Worm (Caenorhabditis elegans) whole organism, late embryonic: ENCODE data around the gene elt-4.

ENCODE experiments used
- C38D4.7 ChIP-seq: fragments of 200-800 bp; sonication (Bioruptor generic); optimal IDR thresholded peaks from 2 replicates; lab custom pipeline; 2018; ENCODE audit warnings: mild to moderate bottlenecking, missing genetic modification characterization, moderate library complexity, missing compliant biosample characterization
- K02D7.2 ChIP-seq: sonication (generic microtip); optimal IDR thresholded peaks from 2 replicates; lab custom pipeline; 2017; ENCODE audit warnings: mild to moderate bottlenecking, missing genetic modification characterization, missing compliant biosample characterization
- T23F11.4 ChIP-seq: fragments of 200-800 bp; sonication (Bioruptor generic); optimal IDR thresholded peaks from 2 replicates; lab custom pipeline; 2018; ENCODE audit warnings: mild to moderate bottlenecking, missing genetic modification characterization, missing compliant biosample characterization
- Y22D7AL.16 ChIP-seq: sonication (generic microtip); optimal IDR thresholded peaks from 2 replicates; lab custom pipeline; 2016; ENCODE audit warnings: missing genetic modification characterization, missing compliant biosample characterization
- ceh-14 ChIP-seq: sonication (generic microtip); optimal IDR thresholded peaks from 2 replicates; lab custom pipeline; 2016; ENCODE audit warnings: missing genotype, missing genetic modification characterization, missing compliant biosample characterization
- ceh-18 ChIP-seq: sonication (generic microtip); optimal IDR thresholded peaks from 2 replicates; lab custom pipeline; 2016; ENCODE audit warnings: missing genetic modification characterization, missing compliant biosample characterization
- ceh-19 ChIP-seq: fragments of 200-800 bp; sonication (Bioruptor generic); optimal IDR thresholded peaks from 2 replicates; lab custom pipeline; 2018; ENCODE audit warnings: mild to moderate bottlenecking, missing genetic modification characterization, missing compliant biosample characterization
- ceh-24 ChIP-seq: sonication (generic microtip); optimal IDR thresholded peaks from 2 replicates; lab custom pipeline; 2016; ENCODE audit warnings: mild to moderate bottlenecking, missing genetic modification characterization, missing compliant biosample characterization
- ceh-31 ChIP-seq: sonication (generic microtip); optimal IDR thresholded peaks from 2 replicates; lab custom pipeline; 2016; ENCODE audit warnings: missing genetic modification characterization, missing compliant biosample characterization
- ceh-34 ChIP-seq: sonication (generic microtip); optimal IDR thresholded peaks from 2 replicates; lab custom pipeline; 2016; ENCODE audit warnings: mild to moderate bottlenecking, missing genetic modification characterization, missing compliant biosample characterization
- ceh-45 ChIP-seq: fragments of 200-800 bp; sonication (Bioruptor generic); IDR thresholded peaks from 2 replicates; pipeline ENCODE4 v1.3.6; 2022; ENCODE audit warnings: missing genetic modification reagents, missing genetic modification characterization, missing compliant biosample characterization
- ceh-48 ChIP-seq: sonication (generic microtip); optimal IDR thresholded peaks from 2 replicates; lab custom pipeline; 2016; ENCODE audit warnings: missing genetic modification characterization, inconsistent platforms, missing compliant biosample characterization
- ceh-6 ChIP-seq: fragments of 200-800 bp; sonication (Bioruptor generic); optimal IDR thresholded peaks from 2 replicates; lab custom pipeline; 2018; ENCODE audit warnings: mild to moderate bottlenecking, missing genetic modification characterization, missing compliant biosample characterization
- ceh-9 ChIP-seq: sonication (generic microtip); optimal IDR thresholded peaks from 2 replicates; lab custom pipeline; 2016; ENCODE audit warnings: mild to moderate bottlenecking, missing genetic modification characterization, inconsistent platforms, missing compliant biosample characterization
- che-1 ChIP-seq: sonication (generic microtip); optimal IDR thresholded peaks from 2 replicates; lab custom pipeline; 2016; ENCODE audit warnings: mild to moderate bottlenecking, missing genetic modification characterization, missing compliant biosample characterization
- dve-1 ChIP-seq: sonication (generic microtip); optimal IDR thresholded peaks from 2 replicates; lab custom pipeline; 2017; ENCODE audit warnings: antibody characterized with exemption, mild to moderate bottlenecking, missing genetic modification characterization, missing compliant biosample characterization
- elt-2 ChIP-seq: sonication (generic microtip); optimal IDR thresholded peaks from 2 replicates; lab custom pipeline; 2016; ENCODE audit warnings: missing genetic modification reagents, missing genetic modification characterization, missing compliant biosample characterization
- elt-4 ChIP-seq: sonication (generic microtip); optimal IDR thresholded peaks from 2 replicates; lab custom pipeline; 2016; ENCODE audit warnings: missing genetic modification characterization, missing compliant biosample characterization
- fkh-10 ChIP-seq: fragments of 150-350 bp; optimal IDR thresholded peaks from 2 replicates; lab custom pipeline; 2014; ENCODE audit warnings: missing biosample characterization, missing genetic modification reagents, missing genetic modification characterization
- hlh-8 ChIP-seq: sonication (generic microtip); optimal IDR thresholded peaks from 2 replicates; lab custom pipeline; 2016; ENCODE audit warnings: missing genotype, missing genetic modification characterization, missing compliant biosample characterization
- madf-2 ChIP-seq: sonication (generic microtip); optimal IDR thresholded peaks from 2 replicates; lab custom pipeline; 2017; ENCODE audit warnings: missing genetic modification characterization, missing compliant biosample characterization
- nfya-1 ChIP-seq: sonication (generic microtip); optimal IDR thresholded peaks from 2 replicates; lab custom pipeline; 2017; ENCODE audit warnings: missing genetic modification characterization, mild to moderate bottlenecking, missing compliant biosample characterization, antibody characterized with exemption, moderate library complexity
- nhr-232 ChIP-seq: sonication (generic microtip); optimal IDR thresholded peaks from 2 replicates; lab custom pipeline; 2016; ENCODE audit warnings: missing genetic modification characterization, missing compliant biosample characterization
- pag-3 ChIP-seq: sonication (generic microtip); optimal IDR thresholded peaks from 2 replicates; lab custom pipeline; 2016; ENCODE audit warnings: missing compliant biosample characterization, missing genetic modification characterization, borderline replicate concordance
- pat-9 ChIP-seq: fragments of 200-800 bp; sonication (Bioruptor generic); optimal IDR thresholded peaks from 2 replicates; lab custom pipeline; 2018; ENCODE audit warnings: mild to moderate bottlenecking, missing genetic modification characterization, moderate library complexity, missing compliant biosample characterization
- pha-2 ChIP-seq: sonication (generic microtip); optimal IDR thresholded peaks from 2 replicates; lab custom pipeline; 2017; ENCODE audit warnings: mild to moderate bottlenecking, missing genetic modification characterization, missing compliant biosample characterization
- pqm-1 ChIP-seq: sonication (generic microtip); optimal IDR thresholded peaks from 2 replicates; lab custom pipeline; 2016; ENCODE audit warnings: missing genetic modification characterization, missing compliant biosample characterization
- rnt-1 ChIP-seq: sonication (generic microtip); optimal IDR thresholded peaks from 2 replicates; lab custom pipeline; 2016; ENCODE audit warnings: missing genetic modification characterization, missing compliant biosample characterization
- sdc-2 ChIP-seq: sonication (generic microtip); optimal IDR thresholded peaks from 2 replicates; lab custom pipeline; 2016; ENCODE audit warnings: missing genotype, missing genetic modification characterization, missing compliant biosample characterization
- tbx-2 ChIP-seq: sonication (generic microtip); optimal IDR thresholded peaks from 2 replicates; lab custom pipeline; 2016; ENCODE audit warnings: missing genetic modification characterization, missing compliant biosample characterization
- tbx-7 ChIP-seq: sonication (generic microtip); optimal IDR thresholded peaks from 2 replicates; lab custom pipeline; 2016; ENCODE audit warnings: missing genotype, missing genetic modification characterization, missing compliant biosample characterization
- unc-42 ChIP-seq: sonication (generic microtip); optimal IDR thresholded peaks from 2 replicates; lab custom pipeline; 2016; ENCODE audit warnings: missing genotype, missing genetic modification characterization, missing compliant biosample characterization

Gene elt-4

DNA sequence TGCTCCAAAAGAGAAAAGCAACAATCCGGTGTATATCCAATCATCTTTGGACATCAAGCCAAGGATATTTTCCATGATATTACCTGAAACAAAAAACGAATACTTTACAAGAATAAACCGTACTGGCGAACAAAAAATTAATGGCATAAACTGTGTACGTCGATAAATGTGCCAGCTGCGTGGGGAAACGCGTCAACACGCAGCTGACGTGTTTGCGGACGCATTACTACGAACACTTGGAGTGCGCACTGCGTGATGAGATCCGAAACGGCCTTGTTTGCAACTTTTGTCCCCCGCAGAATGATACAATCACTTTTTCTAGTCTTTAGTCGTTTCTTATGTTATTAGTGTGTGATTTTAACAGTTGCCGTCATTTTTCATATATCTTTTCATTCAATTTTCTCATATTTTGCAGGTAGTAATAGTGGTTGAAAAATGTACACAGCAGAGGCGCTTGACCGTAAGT, 49.2 kb downstream of the elt-4 start, which contains the start of the genes mboa-7 and git-1:
TSS of gene mboa-7 (minus strand) at position 83 of the 466 bp plus-strand sequence.
TSS of gene git-1 (plus strand) at position 416 of the 466 bp plus-strand sequence.
- TF ChIP-seq pha-2 (peak; percentile 20), nfya-1 (tag; lab: Kevin White, UChicago) (peak; percentile 41), tbx-7 (no peak), T23F11.4 (GFP tag; lab: Kevin White, UChicago) (no peak), pat-9 (tag; lab: Kevin White, UChicago) (peak; percentile 53), ceh-9 (tag; lab: Kevin White, UChicago) (no peak), ceh-19 (GFP tag; lab: Kevin White, UChicago) (no peak), unc-42 (tag; lab: Kevin White, UChicago) (no peak), che-1 (tag; lab: Kevin White, UChicago) (peak; percentile 12), tbx-2 (tag; lab: Kevin White, UChicago) (peak; percentile 55), C38D4.7 (GFP tag; lab: Kevin White, UChicago) (no peak), elt-4 (tag; lab: Kevin White, UChicago) (no peak), ceh-45 (GFP tag; lab: Robert Waterston, UW) (no peak), ceh-48 (tag; lab: Kevin White, UChicago) (peak; percentile 33), rnt-1 (tag; lab: Kevin White, UChicago) (no peak), madf-2 (tag; lab: Kevin White, UChicago) (peak; percentile 12), K02D7.2 (tag; lab: Kevin White, UChicago) (no peak), fkh-10 (GFP tag; lab: Kevin White, UChicago) (no peak), elt-2 (tag; lab: Kevin White, UChicago) (peak; percentile 33), sdc-2 (tag; lab: Kevin White, UChicago) (peak; percentile 27), ceh-18 (tag; lab: Kevin White, UChicago) (peak; percentile 31), ceh-6 (GFP tag; lab: Kevin White, UChicago) (peak; percentile 33), pqm-1 (tag; lab: Kevin White, UChicago) (no peak), nhr-232 (tag; lab: Kevin White, UChicago) (peak; percentile 14), ceh-31 (tag; lab: Kevin White, UChicago) (peak; percentile 43), dve-1 (tag; lab: Kevin White, UChicago) (no peak), hlh-8 (tag; lab: Kevin White, UChicago) (no peak), pag-3 (tag; lab: Kevin White, UChicago) (no peak), Y22D7AL.16 (tag; lab: Kevin White, UChicago) (no peak), ceh-34 (tag; lab: Kevin White, UChicago) (no peak), ceh-24 (tag; lab: Kevin White, UChicago) (no peak), ceh-14 (tag; lab: Kevin White, UChicago) (no peak)
